Worm (Caenorhabditis elegans) whole organism, L4/young adult: ENCODE results near the gene F44G4.7.

Experiments
- dao-5 ChIP-seq: sonication (generic microtip); optimal IDR thresholded peaks from 2 replicates; lab custom pipeline; 2016; ENCODE audit warnings: missing genotype, missing genetic modification characterization, moderate library complexity, missing compliant biosample characterization
- him-1 ChIP-seq: sonication (generic microtip); optimal IDR thresholded peaks from 2 replicates; lab custom pipeline; 2016; ENCODE audit warnings: missing genotype, missing genetic modification reagents, missing genetic modification characterization, missing compliant biosample characterization

DNA sequence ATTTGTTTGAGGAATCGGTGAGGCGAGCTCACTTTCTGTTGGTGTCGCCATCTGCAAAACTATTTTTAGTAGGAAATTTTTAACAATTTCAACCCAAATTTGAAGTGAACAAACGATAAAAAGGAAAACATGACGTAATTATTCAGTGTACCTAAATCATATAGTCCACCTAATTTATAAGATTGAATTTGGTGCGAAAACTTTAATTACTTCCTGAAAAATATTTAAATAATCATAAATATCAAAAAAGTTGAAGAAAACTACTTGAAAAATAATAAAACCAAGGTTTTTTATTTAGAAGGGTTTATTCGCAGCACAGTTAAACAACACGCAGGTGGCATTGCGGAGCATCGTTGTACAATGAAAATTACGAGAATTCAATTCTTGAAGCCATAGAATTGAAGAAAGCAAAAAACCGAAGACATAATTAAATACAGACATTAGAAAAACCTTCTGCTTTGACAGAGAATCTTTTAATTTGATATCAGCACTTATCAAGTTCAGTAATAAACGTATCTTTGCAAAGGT lies 31.4 kb downstream of the F44G4.7 start, which contains the start of gene tomm-40:
- TF ChIP-seq him-1 (tag; lab: Kevin White, UChicago) = no peak
- no peak for TF ChIP-seq dao-5 (tag; lab: Kevin White, UChicago)
